Fruit fly (Drosophila melanogaster): ENCODE data around the gene sd.

The sd gene

dm6 chrX:15835393-15835792 lies 31.2 kb downstream of the sd start, which contains the start of gene Chc (continued):
- peak; percentile 72 to 97 for TF ChIP-seq insv (GFP tag; optimal IDR thresholded peaks at IDR 0.05)
- TF ChIP-seq CG10267 (tag; optimal IDR thresholded peaks at IDR 0.05) = peak; percentile 25
- TF ChIP-seq Dbx (GFP tag; IDR thresholded peaks at IDR 0.05) = no peak
- no peak for TF ChIP-seq Lpt (GFP tag; optimal IDR thresholded peaks at IDR 0.05)
- TF ChIP-seq CG32767 (GFP tag; IDR thresholded peaks at IDR 0.05) = no peak
- no peak for TF ChIP-seq repo (GFP tag; optimal IDR thresholded peaks at IDR 0.05)
- TF ChIP-seq CG17912 (GFP tag; optimal IDR thresholded peaks at IDR 0.05) = no peak
- TF ChIP-seq sug (tag; optimal IDR thresholded peaks at IDR 0.05) = no peak
- no peak for TF ChIP-seq CG11504 (tag; optimal IDR thresholded peaks at IDR 0.05)
- peak; percentile 94 for TF ChIP-seq hbn (GFP tag; IDR thresholded peaks at IDR 0.05; ENCODE audit: partially characterized antibody)
- peak; percentile 98 for TF ChIP-seq Bgb (GFP tag; IDR thresholded peaks at IDR 0.05; ENCODE audit: partially characterized antibody)
- peak; percentile 99 for TF ChIP-seq bbx (GFP tag; IDR thresholded peaks at IDR 0.05; ENCODE audit: partially characterized antibody)
- TF ChIP-seq tx (GFP tag; optimal IDR thresholded peaks at IDR 0.05) = no peak
- TF ChIP-seq CG8089 (GFP tag; optimal IDR thresholded peaks at IDR 0.05) = no peak
- no peak for TF ChIP-seq CG43689 (GFP tag; IDR thresholded peaks at IDR 0.05)
- no peak for TF ChIP-seq CG1832 (GFP tag; optimal IDR thresholded peaks at IDR 0.05)
- TF ChIP-seq NC2β (GFP tag; optimal IDR thresholded peaks at IDR 0.05) = no peak
- TF ChIP-seq Sox102F (GFP tag; optimal IDR thresholded peaks at IDR 0.05) = no peak
- no peak for TF ChIP-seq HHEX (GFP tag; optimal IDR thresholded peaks at IDR 0.05)
- no peak for TF ChIP-seq gcm2 (GFP tag; optimal IDR thresholded peaks at IDR 0.05)
- no peak for TF ChIP-seq pnt (GFP tag; optimal IDR thresholded peaks at IDR 0.05)
- peak; percentile 84 for TF ChIP-seq CG2116 (GFP tag; optimal IDR thresholded peaks at IDR 0.05)
- TF ChIP-seq CG16813 (GFP tag; IDR thresholded peaks at IDR 0.05; ENCODE audit: partially characterized antibody) = peak; percentile 98
- no peak for TF ChIP-seq Stat92E (GFP tag; optimal IDR thresholded peaks at IDR 0.05)
- TF ChIP-seq nerfin-1 (tag; optimal IDR thresholded peaks at IDR 0.05) = no peak
- TF ChIP-seq HmgZ (tag; optimal IDR thresholded peaks at IDR 0.05) = peak; percentile 58
- TF ChIP-seq Aef1 (GFP tag; IDR thresholded peaks at IDR 0.05) = no peak
- TF ChIP-seq CG31224 (GFP tag; IDR thresholded peaks at IDR 0.05) = no peak
- TF ChIP-seq emc (GFP tag; optimal IDR thresholded peaks at IDR 0.05) = no peak
- peak; percentile 44 for TF ChIP-seq CG15479 (GFP tag; optimal IDR thresholded peaks at IDR 0.05)
- TF ChIP-seq CG15514 (GFP tag; optimal IDR thresholded peaks at IDR 0.05) = peak; percentile 43
- no peak for TF ChIP-seq Fer2 (tag; optimal IDR thresholded peaks at IDR 0.05)
- no peak for TF ChIP-seq CG31388 (GFP tag; optimal IDR thresholded peaks at IDR 0.05)
- TF ChIP-seq CG17186 (GFP tag; optimal IDR thresholded peaks at IDR 0.05) = peak; percentile 32
- peak; percentile 78 for TF ChIP-seq pzg (GFP tag; optimal IDR thresholded peaks at IDR 0.05)
- no peak for TF ChIP-seq usp (GFP tag; optimal IDR thresholded peaks at IDR 0.05)
- no peak for TF ChIP-seq slbo (GFP tag; IDR thresholded peaks at IDR 0.05)
- no peak for TF ChIP-seq CG18476 (GFP tag; optimal IDR thresholded peaks at IDR 0.05)
- no peak for TF ChIP-seq BtbVII (GFP tag; optimal IDR thresholded peaks at IDR 0.05)
- TF ChIP-seq CG14965 (GFP tag; optimal IDR thresholded peaks at IDR 0.05; ENCODE audit: borderline replicate concordance) = no peak
- no peak for TF ChIP-seq CG12236 (GFP tag; optimal IDR thresholded peaks at IDR 0.05)
- TF ChIP-seq zen2 (GFP tag; IDR thresholded peaks at IDR 0.05; ENCODE audit: partially characterized antibody) = peak; percentile 95
- no peak for TF ChIP-seq pho (GFP tag; optimal IDR thresholded peaks at IDR 0.05)
- peak; percentile 98 for TF ChIP-seq chinmo (GFP tag; IDR thresholded peaks at IDR 0.05; ENCODE audit: partially characterized antibody)
- no peak for TF ChIP-seq zfh1 (GFP tag; IDR thresholded peaks at IDR 0.05)
- TF ChIP-seq sens (GFP tag) = peak; percentile 57
- peak; percentile 37 for TF ChIP-seq gfzf (GFP tag; optimal IDR thresholded peaks at IDR 0.05)
- no peak for TF ChIP-seq CG4730 (GFP tag; IDR thresholded peaks at IDR 0.05)
- TF ChIP-seq CG9437 (GFP tag; optimal IDR thresholded peaks at IDR 0.05) = peak; percentile 16
- TF ChIP-seq zf30C (GFP tag; optimal IDR thresholded peaks at IDR 0.05) = no peak
- TF ChIP-seq Asciz (GFP tag; optimal IDR thresholded peaks at IDR 0.05) = no peak
